Worm (Caenorhabditis elegans) whole organism, mixed stage, embryonic: ENCODE data around the gene str-43.
"Not testable (repeated sequence)": the region's sequence is repeated elsewhere in the genome, so short reads cannot be mapped to it uniquely, and the experiment has no call there.

Experiments used
- M03D4.4 ChIP-seq: sonication (generic microtip); optimal IDR thresholded peaks from 2 replicates; lab custom pipeline; 2017; ENCODE audit warnings: mild to moderate bottlenecking, missing genetic modification characterization, missing compliant biosample characterization
- bed-3 ChIP-seq: fragments of 200-800 bp; sonication (Bioruptor generic); optimal IDR thresholded peaks from 3 replicates; lab custom pipeline; 2018; ENCODE audit warnings: mild to moderate bottlenecking, missing genetic modification characterization, moderate library complexity, missing compliant biosample characterization
- blmp-1 ChIP-seq: fragments of 150-350 bp; optimal IDR thresholded peaks from 2 replicates; lab custom pipeline; 2014; ENCODE audit warnings: missing biosample characterization, missing genetic modification characterization
- ceh-39 ChIP-seq: fragments of 150-350 bp; optimal IDR thresholded peaks from 2 replicates; lab custom pipeline; 2014; ENCODE audit warnings: missing biosample characterization, missing genetic modification characterization
- ceh-43 ChIP-seq: fragments of 200-800 bp; sonication (Bioruptor generic); optimal IDR thresholded peaks from 2 replicates; lab custom pipeline; 2018; ENCODE audit warnings: mild to moderate bottlenecking, missing genetic modification characterization, moderate library complexity, missing compliant biosample characterization
- ceh-83 ChIP-seq: fragments of 200-800 bp; sonication (Bioruptor generic); optimal IDR thresholded peaks from 2 replicates; lab custom pipeline; 2018; ENCODE audit warnings: mild to moderate bottlenecking, missing genetic modification characterization, missing compliant biosample characterization
- ces-1 ChIP-seq: fragments of 150-350 bp; optimal IDR thresholded peaks from 2 replicates; lab custom pipeline; 2014; ENCODE audit warnings: missing biosample characterization, missing genetic modification reagents, missing genetic modification characterization
- cnd-1 ChIP-seq: fragments of 200-800 bp; sonication (Bioruptor generic); optimal IDR thresholded peaks from 2 replicates; lab custom pipeline; 2018; ENCODE audit warnings: mild to moderate bottlenecking, missing genetic modification characterization, missing compliant biosample characterization
- drap-1 ChIP-seq: fragments of 200-800 bp; sonication (Bioruptor generic); optimal IDR thresholded peaks from 3 replicates; lab custom pipeline; 2018; ENCODE audit warnings: mild to moderate bottlenecking, missing genetic modification characterization, missing compliant biosample characterization
- elt-1 ChIP-seq: sonication (generic microtip); optimal IDR thresholded peaks from 2 replicates; lab custom pipeline; 2017; ENCODE audit warnings: missing genetic modification characterization, mild to moderate bottlenecking, missing compliant biosample characterization, antibody characterized with exemption, moderate library complexity, borderline replicate concordance; ENCODE audit not compliant: insufficient read depth
- elt-3 ChIP-seq: fragments of 150-350 bp; optimal IDR thresholded peaks from 2 replicates; lab custom pipeline; 2014; ENCODE audit warnings: missing biosample characterization, missing genetic modification characterization
- ham-2 ChIP-seq: fragments of 200-800 bp; sonication (Bioruptor generic); optimal IDR thresholded peaks from 2 replicates; lab custom pipeline; 2018; ENCODE audit warnings: mild to moderate bottlenecking, missing genetic modification characterization, missing compliant biosample characterization
- hlh-1 ChIP-seq: fragments of 150-350 bp; optimal IDR thresholded peaks from 2 replicates; lab custom pipeline; 2014; ENCODE audit warnings: missing biosample characterization, missing genetic modification reagents, missing genetic modification characterization
- lin-13 ChIP-seq: fragments of 150-350 bp; optimal IDR thresholded peaks from 2 replicates; lab custom pipeline; 2014; ENCODE audit warnings: missing biosample characterization, missing genetic modification characterization
- lin-32 ChIP-seq: fragments of 200-800 bp; sonication (Bioruptor generic); optimal IDR thresholded peaks from 2 replicates; lab custom pipeline; 2018; ENCODE audit warnings: mild to moderate bottlenecking, missing genetic modification characterization, missing compliant biosample characterization
- lsy-2 ChIP-seq: fragments of 150-350 bp; optimal IDR thresholded peaks from 2 replicates; lab custom pipeline; 2014; ENCODE audit warnings: missing biosample characterization, missing genetic modification characterization
- mab-5 ChIP-seq: fragments of 150-350 bp; optimal IDR thresholded peaks from 2 replicates; lab custom pipeline; 2014; ENCODE audit warnings: missing biosample characterization, missing genetic modification characterization
- mep-1 ChIP-seq: fragments of 150-350 bp; optimal IDR thresholded peaks from 2 replicates; lab custom pipeline; 2017; ENCODE audit warnings: missing biosample characterization, missing genetic modification reagents, missing genetic modification characterization, inconsistent platforms
- nhr-2 ChIP-seq: fragments of 150-350 bp; optimal IDR thresholded peaks from 2 replicates; lab custom pipeline; 2014; ENCODE audit warnings: missing biosample characterization, missing genetic modification characterization
- nhr-237 ChIP-seq: fragments of 150-350 bp; optimal IDR thresholded peaks from 2 replicates; lab custom pipeline; 2014; ENCODE audit warnings: missing biosample characterization, missing genetic modification characterization
- nhr-28 ChIP-seq: fragments of 150-350 bp; optimal IDR thresholded peaks from 2 replicates; lab custom pipeline; 2014; ENCODE audit warnings: missing biosample characterization, missing genetic modification characterization
- nhr-76 ChIP-seq: sonication (generic microtip); optimal IDR thresholded peaks from 2 replicates; lab custom pipeline; 2017; ENCODE audit warnings: missing biosample characterization, missing genetic modification characterization
- pha-4 ChIP-seq: fragments of 150-350 bp; optimal IDR thresholded peaks from 2 replicates; lab custom pipeline; 2018; ENCODE audit warnings: missing biosample characterization, missing genetic modification reagents, missing genetic modification characterization
- sptf-1 ChIP-seq: sonication (generic microtip); optimal IDR thresholded peaks from 2 replicates; lab custom pipeline; 2017; ENCODE audit warnings: mild to moderate bottlenecking, missing genetic modification characterization, moderate library complexity, missing compliant biosample characterization
- tbx-8 ChIP-seq: fragments of 200-800 bp; sonication (Bioruptor generic); optimal IDR thresholded peaks from 2 replicates; lab custom pipeline; 2018; ENCODE audit warnings: mild to moderate bottlenecking, missing genetic modification characterization, moderate library complexity, missing compliant biosample characterization
- unc-120 ChIP-seq: sonication (generic microtip); optimal IDR thresholded peaks from 2 replicates; lab custom pipeline; 2017; ENCODE audit warnings: missing genetic modification characterization, missing compliant biosample characterization; ENCODE audit not compliant: poor library complexity, severe bottlenecking
- unc-39 ChIP-seq: fragments of 150-350 bp; optimal IDR thresholded peaks from 2 replicates; lab custom pipeline; 2014; ENCODE audit warnings: missing biosample characterization, missing genetic modification characterization
- unc-62 ChIP-seq: fragments of 150-350 bp; optimal IDR thresholded peaks from 2 replicates; lab custom pipeline; 2014; ENCODE audit warnings: missing biosample characterization, missing genetic modification reagents, missing genetic modification characterization
- zip-8 ChIP-seq: fragments of 150-350 bp; optimal IDR thresholded peaks from 2 replicates; lab custom pipeline; 2014; ENCODE audit warnings: missing biosample characterization, missing genetic modification characterization

The str-43 gene

DNA sequence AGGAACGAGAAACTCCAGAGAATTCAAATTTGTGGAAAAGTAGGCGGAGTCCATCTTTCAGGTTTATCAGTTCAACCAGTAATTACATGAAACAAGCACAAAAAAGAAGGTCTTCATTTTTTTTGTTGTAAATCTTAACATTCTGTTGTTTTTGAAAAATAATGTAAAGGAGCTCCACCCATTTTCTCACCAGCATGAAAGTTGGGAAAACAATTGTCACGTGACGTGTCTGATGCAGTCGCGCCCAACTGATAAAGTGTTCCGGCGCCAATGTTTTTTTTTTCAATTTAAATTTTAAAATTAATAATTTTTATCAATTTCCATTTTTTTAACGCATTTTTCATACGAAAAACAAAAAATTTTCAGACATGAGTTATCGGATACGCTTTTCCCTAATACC is 17.1 kb upstream of the str-43 start, which contains the start of gene F57A10.4:
F57A10.4 (plus strand) TSS at position 367 of the 400 bp plus-strand sequence.
- TF ChIP-seq ceh-43 (GFP tag; lab: Kevin White, UChicago) (no peak), blmp-1 (tag; lab: Kevin White, UChicago) (no peak), M03D4.4 (tag; lab: Kevin White, UChicago) (no peak), unc-62 (no peak), elt-3 (tag; lab: Kevin White, UChicago) (no peak), ceh-39 (tag; lab: Kevin White, UChicago) (no peak), ceh-83 (GFP tag; lab: Kevin White, UChicago) (no peak), tbx-8 (GFP tag; lab: Kevin White, UChicago) (no peak), lin-13 (tag; lab: Kevin White, UChicago) (no peak), lin-32 (GFP tag; lab: Kevin White, UChicago) (no peak), nhr-28 (tag; lab: Kevin White, UChicago) (no peak), cnd-1 (tag; lab: Kevin White, UChicago) (no peak), nhr-2 (tag; lab: Kevin White, UChicago) (no peak)

DNA sequence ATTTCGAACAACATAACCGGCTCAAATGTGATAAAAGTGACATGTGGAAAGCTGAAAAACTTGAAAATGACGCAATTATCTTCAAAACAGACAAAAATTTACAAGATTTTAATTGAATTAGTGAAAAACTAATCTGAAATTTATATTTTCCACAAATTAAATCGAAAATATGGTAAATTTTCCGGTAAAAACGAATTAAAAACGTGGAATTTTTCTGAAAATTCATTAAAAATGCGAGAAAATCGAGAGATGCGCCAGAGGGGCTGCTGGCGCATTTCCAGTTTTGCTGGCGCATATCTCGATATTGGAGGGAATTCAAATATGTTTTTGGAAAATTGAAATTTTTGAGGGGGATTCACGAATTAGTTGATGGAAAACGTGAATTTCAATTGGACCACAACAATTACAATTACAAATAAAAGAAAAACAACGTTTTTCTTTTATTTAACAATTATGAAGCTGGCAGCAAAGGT is 14.2 kb upstream of the str-43 start, which contains the start of the genes haf-3 and F57A10.2:
haf-3 (minus strand) TSS at position 51 of the 473 bp plus-strand sequence.
F57A10.2 (plus strand) TSS at position 454 of the 473 bp plus-strand sequence.
- TF ChIP-seq nhr-237 (tag; lab: Kevin White, UChicago), result peak; percentile 82
- peak; percentile 43 for TF ChIP-seq ceh-39 (tag; lab: Kevin White, UChicago)
- TF ChIP-seq lin-13 (tag; lab: Kevin White, UChicago), result peak; percentile 85
- TF ChIP-seq sptf-1 (tag; lab: Kevin White, UChicago), result peak; percentile 74
- peak; percentile 67 for TF ChIP-seq ces-1 (GFP tag; lab: Kevin White, UChicago)
- TF ChIP-seq lsy-2, result peak; percentile 77
- TF ChIP-seq M03D4.4 (tag; lab: Kevin White, UChicago), result peak; percentile 46
- TF ChIP-seq drap-1 (GFP tag; lab: Kevin White, UChicago), result peak; percentile 79
- TF ChIP-seq lin-32 (GFP tag; lab: Kevin White, UChicago), result no peak
- TF ChIP-seq hlh-1, result peak; percentile 23
- TF ChIP-seq mab-5, result peak; percentile 62
- TF ChIP-seq bed-3 (GFP tag; lab: Kevin White, UChicago), result no peak
- TF ChIP-seq elt-1, result peak; percentile 11
- peak; percentile 91 for TF ChIP-seq mep-1 (tag; lab: Kevin White, UChicago)
- no peak for TF ChIP-seq unc-62
- peak; percentile 48 for TF ChIP-seq pha-4 (tag; lab: Kevin White, UChicago)

DNA sequence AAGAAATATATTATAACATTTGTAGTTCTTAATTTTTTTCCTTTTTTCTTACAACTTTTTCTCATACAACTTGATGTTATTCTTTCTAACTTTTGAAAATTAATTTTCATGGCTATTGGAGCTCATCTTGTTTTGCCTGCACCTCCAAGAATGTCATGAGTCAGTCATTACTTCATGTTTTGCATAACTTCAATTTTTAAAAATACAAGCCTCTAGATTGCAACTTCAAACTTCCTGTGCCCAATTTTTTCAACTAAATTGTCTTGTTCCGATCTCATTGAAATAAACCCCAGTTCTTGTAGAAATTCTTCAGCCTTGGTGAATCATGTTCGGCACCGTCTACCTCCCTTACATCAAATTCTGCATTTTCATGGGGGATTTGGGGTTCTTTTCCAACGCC is 6.5 kb upstream of the str-43 start, which contains the start of gene str-9:
str-9 (plus strand) TSS at position 301 of the 400 bp plus-strand sequence.
- TF ChIP-seq cnd-1 (tag; lab: Kevin White, UChicago), result no peak
- no peak for TF ChIP-seq ces-1 (GFP tag; lab: Kevin White, UChicago)
- no peak for TF ChIP-seq ham-2 (GFP tag; lab: Kevin White, UChicago)
- TF ChIP-seq lsy-2, result no peak
- TF ChIP-seq ceh-43 (GFP tag; lab: Kevin White, UChicago), result no peak
- no peak for TF ChIP-seq lin-32 (GFP tag; lab: Kevin White, UChicago)

DNA sequence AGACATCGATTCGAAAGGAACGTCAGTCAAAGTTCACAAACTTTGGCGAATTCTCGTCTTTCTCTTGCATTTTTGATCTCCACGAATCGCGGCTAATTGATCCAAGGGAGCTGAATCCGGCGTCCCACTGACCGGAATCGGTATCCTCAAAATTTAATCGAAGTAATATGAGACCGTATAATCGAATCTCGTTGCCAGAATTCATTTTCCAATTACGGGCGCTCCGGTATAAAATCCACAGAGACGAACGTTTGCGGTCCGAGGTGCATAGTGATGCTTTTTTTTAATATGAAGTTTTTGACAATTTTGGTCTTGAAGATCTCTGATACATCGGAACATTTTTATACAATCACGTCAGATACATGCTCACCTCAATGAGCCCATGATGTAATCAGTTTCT is 5.7 kb upstream of the str-43 start:
- TF ChIP-seq lin-32 (GFP tag; lab: Kevin White, UChicago), result no peak
- TF ChIP-seq ceh-83 (GFP tag; lab: Kevin White, UChicago), result no peak
- no peak for TF ChIP-seq M03D4.4 (tag; lab: Kevin White, UChicago)
- TF ChIP-seq unc-120 (tag; lab: Kevin White, UChicago), result no peak
- no peak for TF ChIP-seq unc-39 (tag; lab: Kevin White, UChicago)
- no peak for TF ChIP-seq elt-3 (tag; lab: Kevin White, UChicago)
- no peak for TF ChIP-seq hlh-1
- TF ChIP-seq nhr-237 (tag; lab: Kevin White, UChicago), result no peak
- TF ChIP-seq ceh-43 (GFP tag; lab: Kevin White, UChicago), result no peak
- no peak for TF ChIP-seq nhr-2 (tag; lab: Kevin White, UChicago)
- TF ChIP-seq nhr-76 (tag; lab: Kevin White, UChicago), result no peak
- no peak for TF ChIP-seq pha-4 (tag; lab: Kevin White, UChicago)
- no peak for TF ChIP-seq drap-1 (GFP tag; lab: Kevin White, UChicago)

DNA sequence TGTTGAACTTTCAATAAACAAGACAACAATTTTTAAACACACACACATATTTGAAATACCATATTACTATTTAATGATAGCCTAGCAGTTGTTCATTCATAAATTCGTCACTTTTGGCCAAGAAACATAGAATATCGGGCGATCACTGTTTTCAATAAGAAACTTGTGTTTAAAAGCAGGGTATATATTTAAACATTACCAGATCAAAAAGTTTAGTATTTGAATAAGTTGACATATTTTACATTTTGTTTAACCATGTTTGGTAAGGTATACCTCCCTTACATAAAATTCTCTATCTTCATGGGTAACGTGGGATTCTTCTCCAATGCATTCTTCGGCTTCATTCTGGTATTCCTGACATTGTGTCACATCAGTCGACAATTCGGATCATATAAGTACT is 2.8 kb upstream of the str-43 start, which contains the start of gene str-8:
str-8 (plus strand) TSS at position 301 of the 400 bp plus-strand sequence.
- not testable (repeated sequence) for TF ChIP-seq pha-4, unc-120, zip-8 (tag; lab: Kevin White, UChicago)
